Fruit fly (Drosophila melanogaster): ENCODE results near the gene CG32298.
A peak's percentile ranks its signal among the peaks of the same experiment; 100 is the strongest.

CG32298 gene

DNA sequence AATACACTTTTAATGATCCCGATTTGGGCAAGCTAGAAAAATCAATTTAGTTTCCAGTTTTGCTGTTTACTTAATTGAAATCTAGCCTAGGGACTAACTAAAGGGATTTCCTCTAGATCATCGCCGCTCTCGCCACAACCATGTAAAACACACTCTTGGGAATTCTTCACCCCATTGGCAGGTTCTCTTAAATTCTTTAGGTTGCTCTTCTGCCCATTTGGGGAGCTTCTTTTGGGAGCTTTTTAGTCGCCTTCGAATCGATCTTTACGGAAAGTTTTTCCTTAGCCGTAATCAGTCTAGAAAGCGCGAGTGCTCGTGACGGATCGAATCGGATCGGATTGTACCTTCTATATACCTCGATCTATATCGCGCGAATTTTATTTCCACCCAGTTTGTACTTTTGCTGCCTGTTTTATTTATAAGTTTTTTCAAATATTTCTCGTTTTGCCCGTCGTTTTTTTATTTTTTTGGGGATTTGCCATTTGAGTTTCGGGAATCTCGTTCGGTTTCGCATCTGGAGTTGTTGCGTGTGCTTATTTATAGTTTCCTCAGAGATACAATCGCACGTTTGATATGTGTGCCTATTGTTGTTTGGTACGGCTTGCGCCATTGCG, 9.5 kb upstream of the CG32298 start:
- no peak for TF ChIP-seq Hr96 (GFP tag; optimal IDR thresholded peaks at IDR 0.05)
- TF ChIP-seq kay (GFP tag; ENCODE audit: borderline replicate concordance) = peak; percentile 9
- TF ChIP-seq Mnt (GFP tag; optimal IDR thresholded peaks at IDR 0.05) = peak; percentile 17
- peak; percentile 10 for TF ChIP-seq CG33017 (tag; optimal IDR thresholded peaks at IDR 0.05)
- no peak for TF ChIP-seq CG1620 (GFP tag; optimal IDR thresholded peaks at IDR 0.05)

- TF ChIP-seq Clk (GFP tag; optimal IDR thresholded peaks at IDR 0.05) = no peak
- no peak for TF ChIP-seq CG33017 (tag; optimal IDR thresholded peaks at IDR 0.05)
- no peak for TF ChIP-seq CG1620 (GFP tag; optimal IDR thresholded peaks at IDR 0.05)
- TF ChIP-seq pad (GFP tag; optimal IDR thresholded peaks at IDR 0.05) = no peak
- TF ChIP-seq cnc (optimal IDR thresholded peaks at IDR 0.05) = no peak
- TF ChIP-seq Hr96 (GFP tag; optimal IDR thresholded peaks at IDR 0.05) = no peak
- TF ChIP-seq CG14711 (tag; optimal IDR thresholded peaks at IDR 0.05) = no peak
- no peak for TF ChIP-seq CG12768 (GFP tag; optimal IDR thresholded peaks at IDR 0.05)
- no peak for TF ChIP-seq bab1 (GFP tag; optimal IDR thresholded peaks at IDR 0.05)
- TF ChIP-seq ovo (GFP tag; optimal IDR thresholded peaks at IDR 0.05) = no peak
- no peak for TF ChIP-seq cic (GFP tag; optimal IDR thresholded peaks at IDR 0.05)
- TF ChIP-seq CG5204 (GFP tag; optimal IDR thresholded peaks at IDR 0.05) = no peak
- no peak for TF ChIP-seq Mnt (GFP tag; optimal IDR thresholded peaks at IDR 0.05)
- TF ChIP-seq kay (GFP tag; ENCODE audit: borderline replicate concordance) = no peak
- TF ChIP-seq CG7101 (tag; optimal IDR thresholded peaks at IDR 0.05) = no peak
- TF ChIP-seq CG7045 (GFP tag; optimal IDR thresholded peaks at IDR 0.05) = no peak
- no peak for TF ChIP-seq tj (GFP tag; optimal IDR thresholded peaks at IDR 0.05)
- TF ChIP-seq toe (GFP tag; optimal IDR thresholded peaks at IDR 0.05) = no peak
Observed at dm6 chr3L:2399788-2400187, 9.0 kb upstream of the CG32298 start.

dm6 chr3L:2398636-2399035, 7.8 kb upstream of the CG32298 start:
- TF ChIP-seq CG12768 (GFP tag; optimal IDR thresholded peaks at IDR 0.05) = no peak
- peak; percentile 57 for TF ChIP-seq tj (GFP tag; optimal IDR thresholded peaks at IDR 0.05)
- no peak for TF ChIP-seq CG14711 (tag; optimal IDR thresholded peaks at IDR 0.05)
- TF ChIP-seq Hr96 (GFP tag; optimal IDR thresholded peaks at IDR 0.05) = no peak
- no peak for TF ChIP-seq pad (GFP tag; optimal IDR thresholded peaks at IDR 0.05)
- no peak for TF ChIP-seq CG1620 (GFP tag; optimal IDR thresholded peaks at IDR 0.05)
- TF ChIP-seq Mnt (GFP tag; optimal IDR thresholded peaks at IDR 0.05) = no peak
- TF ChIP-seq ovo (GFP tag; optimal IDR thresholded peaks at IDR 0.05) = no peak
- TF ChIP-seq bab1 (GFP tag; optimal IDR thresholded peaks at IDR 0.05) = no peak

- no peak for TF ChIP-seq Hr96 (GFP tag; optimal IDR thresholded peaks at IDR 0.05)
- TF ChIP-seq Mnt (GFP tag; optimal IDR thresholded peaks at IDR 0.05) = no peak
- no peak for TF ChIP-seq cic (GFP tag; optimal IDR thresholded peaks at IDR 0.05)
- TF ChIP-seq CG33017 (tag; optimal IDR thresholded peaks at IDR 0.05) = no peak
- no peak for TF ChIP-seq Crg-1 (GFP tag; optimal IDR thresholded peaks at IDR 0.05)
- no peak for TF ChIP-seq CG11617 (GFP tag; optimal IDR thresholded peaks at IDR 0.05)
- no peak for TF ChIP-seq bab1 (GFP tag; optimal IDR thresholded peaks at IDR 0.05)
- TF ChIP-seq CG14711 (tag; optimal IDR thresholded peaks at IDR 0.05) = no peak
- no peak for TF ChIP-seq tj (GFP tag; optimal IDR thresholded peaks at IDR 0.05)
- TF ChIP-seq cnc (optimal IDR thresholded peaks at IDR 0.05) = no peak
- no peak for TF ChIP-seq CG5204 (GFP tag; optimal IDR thresholded peaks at IDR 0.05)
- TF ChIP-seq CG1620 (GFP tag; optimal IDR thresholded peaks at IDR 0.05) = no peak
- TF ChIP-seq CG7045 (GFP tag; optimal IDR thresholded peaks at IDR 0.05) = no peak
- no peak for TF ChIP-seq Clk (GFP tag; optimal IDR thresholded peaks at IDR 0.05)
- TF ChIP-seq kay (GFP tag; ENCODE audit: borderline replicate concordance) = no peak
- no peak for TF ChIP-seq ovo (GFP tag; optimal IDR thresholded peaks at IDR 0.05)
Observed at dm6 chr3L:2397571-2398187, 6.9 kb upstream of the CG32298 start.

- TF ChIP-seq Clk (GFP tag; optimal IDR thresholded peaks at IDR 0.05) = no peak
- TF ChIP-seq tj (GFP tag; optimal IDR thresholded peaks at IDR 0.05) = peak; percentile 73
- no peak for TF ChIP-seq ovo (GFP tag; optimal IDR thresholded peaks at IDR 0.05)
- TF ChIP-seq cnc (optimal IDR thresholded peaks at IDR 0.05) = no peak
- TF ChIP-seq CG7101 (tag; optimal IDR thresholded peaks at IDR 0.05) = no peak
- no peak for TF ChIP-seq pad (GFP tag; optimal IDR thresholded peaks at IDR 0.05)
- TF ChIP-seq Crg-1 (GFP tag; optimal IDR thresholded peaks at IDR 0.05) = no peak
Observed at dm6 chr3L:2392745-2393435, 2.1 kb upstream of the CG32298 start.

dm6 chr3L:2388683-2389315, 2.0 kb downstream of the CG32298 start, which contains the start of gene Mzt1:
Mzt1 (plus strand) TSS chr3L:2389265.
- TF ChIP-seq CG14711 (tag; optimal IDR thresholded peaks at IDR 0.05) (no peak), Hr96 (GFP tag; optimal IDR thresholded peaks at IDR 0.05) (no peak), toe (GFP tag; optimal IDR thresholded peaks at IDR 0.05) (no peak), Crg-1 (GFP tag; optimal IDR thresholded peaks at IDR 0.05) (no peak), cic (GFP tag; optimal IDR thresholded peaks at IDR 0.05) (no peak), CG7045 (GFP tag; optimal IDR thresholded peaks at IDR 0.05) (no peak), Mnt (GFP tag; optimal IDR thresholded peaks at IDR 0.05) (no peak), CG7101 (tag; optimal IDR thresholded peaks at IDR 0.05) (no peak), CG12768 (GFP tag; optimal IDR thresholded peaks at IDR 0.05) (no peak), Clk (GFP tag; optimal IDR thresholded peaks at IDR 0.05) (no peak), kay (GFP tag; ENCODE audit: borderline replicate concordance) (no peak), CG11617 (GFP tag; optimal IDR thresholded peaks at IDR 0.05) (no peak), CG5204 (GFP tag; optimal IDR thresholded peaks at IDR 0.05) (no peak)
